Fruit fly (Drosophila melanogaster) whole organism, adult: ENCODE measurements around the gene CG8568.

Source experiments
- CG11617 ChIP-seq: fragments of 200-800 bp; sonication (Bioruptor generic); optimal IDR thresholded peaks from 2 replicates; lab custom pipeline; 2017; ENCODE audit warnings: mild to moderate bottlenecking, missing biosample characterization, missing genetic modification reagents, missing genetic modification characterization
- CG12768 ChIP-seq: fragments of 200-800 bp; sonication (Bioruptor generic); optimal IDR thresholded peaks from 2 replicates; lab custom pipeline; 2017; ENCODE audit warnings: missing biosample characterization, missing genetic modification characterization, mild to moderate bottlenecking, moderate library complexity, missing genetic modification reagents
- CG1620 ChIP-seq: fragments of 200-800 bp; sonication (Bioruptor generic); optimal IDR thresholded peaks from 2 replicates; lab custom pipeline; 2016; ENCODE audit warnings: missing biosample characterization, missing genetic modification characterization
- CG33017 ChIP-seq: fragments of 200-800 bp; sonication (Bioruptor generic); optimal IDR thresholded peaks from 2 replicates; lab custom pipeline; 2018; ENCODE audit warnings: missing biosample characterization, mild to moderate bottlenecking, missing genetic modification characterization, moderate library complexity
- CG7045 ChIP-seq: fragments of 200-800 bp; sonication (Bioruptor generic); optimal IDR thresholded peaks from 2 replicates; lab custom pipeline; 2017; ENCODE audit warnings: missing biosample characterization, mild to moderate bottlenecking, missing genetic modification characterization
- CG7101 ChIP-seq: fragments of 200-800 bp; sonication (Bioruptor generic); optimal IDR thresholded peaks from 2 replicates; lab custom pipeline; 2018; ENCODE audit warnings: missing biosample characterization, mild to moderate bottlenecking, missing genetic modification characterization, moderate library complexity
- bab1 ChIP-seq: fragments of 200-800 bp; sonication (Bioruptor generic); optimal IDR thresholded peaks from 3 replicates; lab custom pipeline; 2019; ENCODE audit warnings: missing biosample characterization, mild to moderate bottlenecking, missing genetic modification characterization, moderate library complexity
- cic ChIP-seq: fragments of 200-800 bp; sonication (Bioruptor generic); optimal IDR thresholded peaks from 2 replicates; lab custom pipeline; 2017; ENCODE audit warnings: missing biosample characterization, mild to moderate bottlenecking, missing genetic modification characterization, moderate library complexity
- kay ChIP-seq: fragments of 200-800 bp; sonication (Bioruptor generic); peaks from one replicate; lab custom pipeline; 2016; ENCODE audit warnings: missing biosample characterization, missing genetic modification characterization, borderline replicate concordance
- ovo ChIP-seq: fragments of 200-800 bp; sonication (Bioruptor generic); optimal IDR thresholded peaks from 2 replicates; lab custom pipeline; 2016; ENCODE audit warnings: missing biosample characterization, missing genetic modification characterization
- pad ChIP-seq: fragments of 200-800 bp; sonication (Bioruptor generic); optimal IDR thresholded peaks from 3 replicates; lab custom pipeline; 2017; ENCODE audit warnings: missing biosample characterization, missing genetic modification characterization, mild to moderate bottlenecking, moderate library complexity, missing genetic modification reagents
- tj ChIP-seq: fragments of 200-800 bp; sonication (Bioruptor generic); optimal IDR thresholded peaks from 3 replicates; lab custom pipeline; 2017; ENCODE audit warnings: missing biosample characterization, mild to moderate bottlenecking, missing genetic modification characterization, moderate library complexity
- toe ChIP-seq: fragments of 200-800 bp; sonication (Bioruptor generic); optimal IDR thresholded peaks from 2 replicates; lab custom pipeline; 2016; ENCODE audit warnings: missing biosample characterization, missing genetic modification characterization

DNA sequence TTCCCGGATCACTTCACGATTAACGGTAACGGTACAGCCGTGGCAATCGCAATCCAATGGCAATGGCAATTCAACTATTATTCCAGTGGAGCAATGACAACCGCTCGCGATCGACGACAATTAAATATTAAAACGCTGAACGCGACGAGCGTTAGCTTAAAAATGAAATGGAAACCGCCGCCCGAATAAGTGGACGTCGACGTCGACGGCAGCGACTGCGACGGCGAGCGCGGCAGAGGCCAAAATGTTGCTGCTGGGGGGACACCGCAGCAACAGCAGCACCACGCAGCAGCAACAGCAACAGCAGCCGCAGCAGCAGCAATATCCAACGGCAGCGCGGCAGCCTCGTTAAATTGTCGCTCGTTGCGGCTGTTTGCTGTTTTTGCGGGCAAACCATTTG is at the start of gene CG8568:
- TF ChIP-seq tj = no peak
- TF ChIP-seq pad (GFP tag; lab: Kevin White, UChicago) = no peak
- TF ChIP-seq CG7045 = no peak
- no peak for TF ChIP-seq CG11617 (GFP tag; lab: Kevin White, UChicago)
- TF ChIP-seq CG33017 (tag; lab: Kevin White, UChicago) = no peak
- TF ChIP-seq CG1620 (GFP tag; lab: Kevin White, UChicago) = no peak
- TF ChIP-seq CG7101 (tag; lab: Kevin White, UChicago) = no peak
- TF ChIP-seq CG12768 = no peak
- no peak for TF ChIP-seq kay (GFP tag; lab: Kevin White, UChicago)
- TF ChIP-seq cic = no peak
- TF ChIP-seq ovo = no peak
- TF ChIP-seq toe (GFP tag; lab: Kevin White, UChicago) = no peak
- no peak for TF ChIP-seq bab1
